Comparison of ENCODE assay signal across 3 fruit fly cellular contexts in the genomic region with DNA sequence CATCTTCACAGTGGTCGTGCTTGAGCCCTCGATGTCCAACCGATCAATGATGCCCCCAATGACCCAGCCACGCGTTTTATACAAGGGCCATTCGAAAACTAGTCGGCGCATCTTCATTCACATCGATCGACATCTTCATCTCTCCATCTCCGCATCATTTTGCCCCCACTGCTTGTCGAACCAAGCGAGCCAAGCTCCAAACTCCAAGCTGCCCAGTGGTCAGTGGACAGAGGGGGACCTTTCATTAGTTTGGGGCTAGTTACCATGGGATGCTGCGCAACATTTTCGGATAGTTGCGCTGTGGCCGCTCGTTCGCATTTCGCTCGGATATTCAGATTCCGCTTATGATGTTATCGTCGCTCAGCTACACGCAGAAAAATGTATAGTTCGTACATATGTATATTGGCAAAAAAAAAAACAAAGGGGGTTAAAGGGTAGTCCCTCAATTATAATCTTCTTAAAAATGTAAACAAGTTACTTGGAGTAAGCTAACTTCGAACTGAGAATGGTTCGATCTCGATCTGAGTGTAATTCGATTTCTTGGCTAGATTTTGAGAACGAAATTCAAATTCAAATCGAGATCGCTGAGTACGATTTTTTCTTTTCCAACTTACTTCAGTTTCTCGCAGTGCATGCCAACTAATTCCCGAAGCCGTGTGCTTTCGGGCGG.
TF ChIP-seq lines count a peak whose summit lies in the region.

A gene (minus strand): TSS at position 51 of the 670 bp plus-strand sequence.

- no peak for TF ChIP-seq CTCF in whole organism, embryonic (GFP tag; optimal IDR thresholded peaks at IDR 0.05; lab: Kevin White, UChicago)

TF ChIP-seq in whole organism, embryonic, 481 proteins besides CTCF, POLR2A, EP300 and RAD21 (continues in another document):
- TF ChIP-seq Xrp1 (GFP tag; IDR thresholded peaks at IDR 0.05; lab: Robert Waterston, UW) (peak; percentile 39; the same call in 1 of the 2 replicates), MESR4 (GFP tag; optimal IDR thresholded peaks at IDR 0.05; lab: Kevin White, UChicago) (no peak), CG14860 (GFP tag; IDR thresholded peaks at IDR 0.05; lab: Robert Waterston, UW; ENCODE audit: partially characterized antibody) (no peak), CG4820 (GFP tag; optimal IDR thresholded peaks at IDR 0.05; lab: Kevin White, UChicago) (peak; percentile 26), GATAe (GFP tag; conservative IDR thresholded peaks at IDR 0.05; lab: Robert Waterston, UW) (no peak), Hmr (GFP tag; optimal IDR thresholded peaks at IDR 0.05; lab: Kevin White, UChicago) (peak; percentile 17), eve (GFP tag; optimal IDR thresholded peaks at IDR 0.05; lab: Kevin White, UChicago) (no peak), CG6765 (GFP tag; optimal IDR thresholded peaks at IDR 0.05; lab: Kevin White, UChicago) (no peak), NFAT (GFP tag; IDR thresholded peaks at IDR 0.05; lab: Robert Waterston, UW) (no peak), zfh2 (GFP tag; optimal IDR thresholded peaks at IDR 0.05; lab: Kevin White, UChicago) (no peak), prd (optimal IDR thresholded peaks at IDR 0.05; lab: Kevin White, UChicago) (no peak), prd (GFP tag; IDR thresholded peaks at IDR 0.05; lab: Robert Waterston, UW) (peak; percentile 69; the same call in 2 of the 3 replicates), hth (optimal IDR thresholded peaks at IDR 0.05; lab: Kevin White, UChicago) (no peak), Fer3 (tag; optimal IDR thresholded peaks at IDR 0.05; lab: Kevin White, UChicago) (peak; percentile 24), CkIIα-i1 (GFP tag; IDR thresholded peaks at IDR 0.05; lab: Robert Waterston, UW) (no peak), Hr78 (GFP tag; optimal IDR thresholded peaks at IDR 0.05; lab: Kevin White, UChicago) (no peak), hb (GFP tag; IDR thresholded peaks at IDR 0.05; lab: Robert Waterston, UW; ENCODE audit: partially characterized antibody) (no peak), CG12071 (GFP tag; optimal IDR thresholded peaks at IDR 0.05; lab: Kevin White, UChicago) (no peak), fd96Cb (tag; optimal IDR thresholded peaks at IDR 0.05; lab: Kevin White, UChicago) (peak; percentile 14), Lpt (GFP tag; optimal IDR thresholded peaks at IDR 0.05; lab: Kevin White, UChicago) (no peak), D (optimal IDR thresholded peaks at IDR 0.05; lab: Kevin White, UChicago) (no peak), D (GFP tag; optimal IDR thresholded peaks at IDR 0.05; lab: Kevin White, UChicago) (no peak), CG1233 (GFP tag; optimal IDR thresholded peaks at IDR 0.05; lab: Kevin White, UChicago) (no peak), CG10147 (GFP tag; optimal IDR thresholded peaks at IDR 0.05; lab: Kevin White, UChicago) (no peak), Pdp1 (GFP tag; optimal IDR thresholded peaks at IDR 0.05; lab: Kevin White, UChicago) (peak in 1 of 2 experiments; percentile 33), slou (GFP tag; optimal IDR thresholded peaks at IDR 0.05; lab: Kevin White, UChicago) (no peak), NC2α (GFP tag; optimal IDR thresholded peaks at IDR 0.05; lab: Kevin White, UChicago) (no peak), fru (optimal IDR thresholded peaks at IDR 0.05; lab: Kevin White, UChicago) (no peak)

TF ChIP-seq in whole organism, prepupa, 60 proteins besides CTCF, POLR2A, EP300 and RAD21 (continues in another document):
- TF ChIP-seq Ets21C (GFP tag; optimal IDR thresholded peaks at IDR 0.05; lab: Kevin White, UChicago), result no peak
- TF ChIP-seq Blimp-1 (GFP tag; optimal IDR thresholded peaks at IDR 0.05; lab: Kevin White, UChicago), result no peak
- TF ChIP-seq OdsH (GFP tag; optimal IDR thresholded peaks at IDR 0.05; lab: Kevin White, UChicago), result peak; percentile 1
- no peak for TF ChIP-seq CG31627 (GFP tag; optimal IDR thresholded peaks at IDR 0.05; lab: Kevin White, UChicago)
- TF ChIP-seq CG11294 (GFP tag; IDR thresholded peaks at IDR 0.05; lab: Robert Waterston, UW), result no peak
- no peak for TF ChIP-seq achi (GFP tag; optimal IDR thresholded peaks at IDR 0.05; lab: Kevin White, UChicago)
- no peak for TF ChIP-seq CG11762 (GFP tag; optimal IDR thresholded peaks at IDR 0.05; lab: Kevin White, UChicago; ENCODE audit: insufficient read depth)
- no peak for TF ChIP-seq net (GFP tag; optimal IDR thresholded peaks at IDR 0.05; lab: Kevin White, UChicago)
- TF ChIP-seq fkh (GFP tag; optimal IDR thresholded peaks at IDR 0.05; lab: Kevin White, UChicago), result no peak
- TF ChIP-seq Hr38 (GFP tag; optimal IDR thresholded peaks at IDR 0.05; lab: Kevin White, UChicago), result no peak
- TF ChIP-seq eg (GFP tag; IDR thresholded peaks at IDR 0.05; lab: Robert Waterston, UW), result no peak
- TF ChIP-seq CG4318 (GFP tag; optimal IDR thresholded peaks at IDR 0.05; lab: Kevin White, UChicago), result no peak
- no peak for TF ChIP-seq CG7368 (GFP tag; optimal IDR thresholded peaks at IDR 0.05; lab: Kevin White, UChicago)
- no peak for TF ChIP-seq Sox14 (GFP tag; optimal IDR thresholded peaks at IDR 0.05; lab: Kevin White, UChicago)
- TF ChIP-seq CG15336 (GFP tag; IDR thresholded peaks at IDR 0.05; lab: Robert Waterston, UW), result peak; percentile 36
- TF ChIP-seq CG6808 (GFP tag; optimal IDR thresholded peaks at IDR 0.05; lab: Kevin White, UChicago), result no peak
- no peak for TF ChIP-seq CG3032 (tag; optimal IDR thresholded peaks at IDR 0.05; lab: Kevin White, UChicago)
- TF ChIP-seq acj6 (GFP tag; optimal IDR thresholded peaks at IDR 0.05; lab: Kevin White, UChicago), result no peak
- no peak for TF ChIP-seq Eip75B (GFP tag; optimal IDR thresholded peaks at IDR 0.05; lab: Kevin White, UChicago)
- TF ChIP-seq Ets96B (tag; optimal IDR thresholded peaks at IDR 0.05; lab: Kevin White, UChicago), result no peak
- no peak for TF ChIP-seq Lpt (GFP tag; optimal IDR thresholded peaks at IDR 0.05; lab: Kevin White, UChicago)
- TF ChIP-seq pdm3 (GFP tag; optimal IDR thresholded peaks at IDR 0.05; lab: Kevin White, UChicago), result no peak
- TF ChIP-seq CG1621 (tag; optimal IDR thresholded peaks at IDR 0.05; lab: Kevin White, UChicago), result no peak
- no peak for TF ChIP-seq spab (GFP tag; optimal IDR thresholded peaks at IDR 0.05; lab: Kevin White, UChicago)
- TF ChIP-seq dsx (GFP tag; optimal IDR thresholded peaks at IDR 0.05; lab: Kevin White, UChicago; ENCODE audit: poor library complexity, severe bottlenecking), result no peak
- no peak for TF ChIP-seq fd85E (GFP tag; optimal IDR thresholded peaks at IDR 0.05; lab: Kevin White, UChicago)
- TF ChIP-seq CG6163 (GFP tag; IDR thresholded peaks at IDR 0.05; lab: Robert Waterston, UW), result 0 out of 3 replicates have a peak, but pooled peaks have one; percentile 24
- peak; percentile 4 for TF ChIP-seq Hr4 (GFP tag; optimal IDR thresholded peaks at IDR 0.05; lab: Kevin White, UChicago)
- no peak for TF ChIP-seq salr (GFP tag; optimal IDR thresholded peaks at IDR 0.05; lab: Kevin White, UChicago)
- no peak for TF ChIP-seq svp (GFP tag; lab: Kevin White, UChicago)
- TF ChIP-seq Smox (GFP tag; optimal IDR thresholded peaks at IDR 0.05; lab: Kevin White, UChicago), result no peak

TF ChIP-seq in whole organism, pupa, 21 proteins besides CTCF, POLR2A, EP300 and RAD21:
- TF ChIP-seq CG14655 (GFP tag; optimal IDR thresholded peaks at IDR 0.05; lab: Kevin White, UChicago) (no peak), CG9948 (tag; optimal IDR thresholded peaks at IDR 0.05; lab: Kevin White, UChicago) (no peak), D1 (tag; optimal IDR thresholded peaks at IDR 0.05; lab: Kevin White, UChicago) (no peak), EcR (GFP tag; optimal IDR thresholded peaks at IDR 0.05; lab: Kevin White, UChicago) (no peak), CG15710 (tag; optimal IDR thresholded peaks at IDR 0.05; lab: Kevin White, UChicago) (no peak), Snoo (tag; optimal IDR thresholded peaks at IDR 0.05; lab: Kevin White, UChicago) (no peak), CG12605 (GFP tag; IDR thresholded peaks at IDR 0.05; lab: Robert Waterston, UW) (no peak), Pif1B (GFP tag; optimal IDR thresholded peaks at IDR 0.05; lab: Kevin White, UChicago) (no peak), CG10348 (GFP tag; IDR thresholded peaks at IDR 0.05; lab: Robert Waterston, UW) (no peak), CG32121 (GFP tag; IDR thresholded peaks at IDR 0.05; lab: Robert Waterston, UW) (peak; percentile 31; the same call in 1 of the 2 replicates), fd96Ca (GFP tag; IDR thresholded peaks at IDR 0.05; lab: Robert Waterston, UW) (no peak), CG13204 (GFP tag; optimal IDR thresholded peaks at IDR 0.05; lab: Kevin White, UChicago) (no peak), CG4496 (GFP tag; IDR thresholded peaks at IDR 0.05; lab: Robert Waterston, UW) (0 out of 3 replicates have a peak, but pooled peaks have one; percentile 24), CG8301 (tag; optimal IDR thresholded peaks at IDR 0.05; lab: Kevin White, UChicago) (no peak)
